Fruit fly (Drosophila melanogaster) ovary, adult (tissue): ENCODE measurements around the gene CG6923.

Experiments
- CG17801 ChIP-seq: fragments of 200-800 bp; optimal IDR thresholded peaks from 2 replicates; lab custom pipeline; 2019; ENCODE audit warnings: missing biosample characterization, mild to moderate bottlenecking, missing genetic modification characterization, moderate library complexity; ENCODE audit not compliant: partially characterized antibody

The CG6923 gene

DNA sequence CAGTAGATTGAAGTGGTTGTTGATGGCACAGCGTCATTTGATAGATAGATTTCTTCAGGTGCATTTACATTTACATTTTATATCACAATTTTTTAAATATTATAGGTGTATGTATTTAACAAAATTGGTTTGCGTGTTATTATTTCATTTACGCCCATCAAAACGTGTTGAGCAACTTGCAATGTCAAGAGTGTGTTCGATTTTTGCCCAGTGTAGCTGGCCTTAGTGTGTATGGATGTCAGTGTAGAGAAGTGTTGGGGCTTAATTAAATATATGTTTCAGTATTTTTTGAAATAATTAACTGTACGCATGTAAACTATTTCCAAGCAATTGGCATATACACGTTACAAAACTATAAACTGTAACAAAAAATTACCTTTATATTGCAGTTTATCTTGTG is 1.9 kb upstream of the CG6923 start:
- no peak for TF ChIP-seq CG17801 (GFP tag; lab: Kevin White, UChicago)

dm6 chr3R:11750294-11750432 is 334 bp upstream of the CG6923 start, which contains the start of gene CG43062:
Gene CG43062, plus strand, starts transcription at chr3R:11750333.
- TF ChIP-seq CG17801 (GFP tag; lab: Kevin White, UChicago), result no peak

DNA sequence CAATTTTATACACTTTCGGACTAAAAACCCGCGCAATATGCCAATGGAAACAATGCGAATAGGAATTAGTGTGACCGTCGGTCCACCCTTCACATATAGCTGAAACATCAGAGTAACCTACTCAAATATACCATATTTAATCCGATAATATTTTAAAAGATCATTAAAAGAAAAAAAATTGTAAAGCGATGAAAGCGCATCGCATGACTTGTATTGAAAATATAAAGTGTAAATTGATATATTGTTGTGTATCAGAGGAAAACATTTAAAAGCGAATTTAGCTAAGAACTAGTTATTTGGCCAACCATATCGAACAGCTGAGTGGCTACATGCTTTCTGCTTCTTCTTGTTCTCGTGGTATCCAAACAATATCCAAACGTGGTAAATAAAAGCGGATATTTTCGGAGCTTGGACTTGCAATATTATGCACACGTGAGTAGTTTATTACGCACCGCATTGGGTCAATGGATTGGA is 8.1 kb downstream of the CG6923 start, which contains the start of the genes Blm and CG14722:
Blm (minus strand) TSS at position 54 of the 474 bp plus-strand sequence.
CG14722 (plus strand) TSS at position 161 of the 474 bp plus-strand sequence.
- no peak for TF ChIP-seq CG17801 (GFP tag; lab: Kevin White, UChicago)

- TF ChIP-seq CG17801 (GFP tag; lab: Kevin White, UChicago), result no peak
Observed at dm6 chr3R:11735337-11735736, 14.5 kb downstream of the CG6923 start, which contains the start of gene CG14721. Gene CG14721, plus strand, starts transcription at chr3R:11735447.

dm6 chr3R:11721593-11721992 is 28.2 kb downstream of the CG6923 start, which contains the start of gene CG12594:
Gene CG12594, plus strand, starts transcription at chr3R:11721734.
- TF ChIP-seq CG17801 (GFP tag; lab: Kevin White, UChicago), result no peak

DNA sequence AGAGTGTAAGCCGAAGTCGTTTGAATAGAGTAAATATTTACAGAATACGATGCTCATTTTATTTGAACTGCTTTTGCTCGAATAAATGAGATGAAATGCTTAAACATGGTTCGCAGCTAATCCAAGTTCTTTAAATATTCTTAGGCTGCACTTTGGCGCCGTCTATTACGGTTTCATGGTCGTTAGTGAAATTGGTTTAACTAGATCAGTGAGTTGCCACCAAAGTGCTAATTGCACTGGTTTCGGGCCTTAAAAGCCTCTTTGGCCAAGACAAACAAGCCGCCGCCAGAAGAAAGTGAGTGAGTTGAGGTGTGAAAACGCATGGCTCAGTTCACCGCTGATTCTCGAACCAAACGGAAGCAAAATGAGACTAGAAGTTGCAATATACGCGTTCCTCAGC is 38.5 kb downstream of the CG6923 start, which contains the start of gene CG14720:
CG14720 (plus strand) TSS at position 301 of the 400 bp plus-strand sequence.
- TF ChIP-seq CG17801 (GFP tag; lab: Kevin White, UChicago), result no peak

dm6 chr3R:11703730-11704129 is 46.1 kb downstream of the CG6923 start, which contains the start of gene I-t:
Gene I-t, plus strand, starts transcription at chr3R:11704030.
- no peak for TF ChIP-seq CG17801 (GFP tag; lab: Kevin White, UChicago)

- no peak for TF ChIP-seq CG17801 (GFP tag; lab: Kevin White, UChicago)
Observed at dm6 chr3R:11700314-11700713, 49.5 kb downstream of the CG6923 start, which contains the start of gene CG14718. Gene CG14718, plus strand, starts transcription at chr3R:11700614.

dm6 chr3R:11696209-11696608 is 53.6 kb downstream of the CG6923 start, which contains the start of gene CG14717:
Gene CG14717, plus strand, starts transcription at chr3R:11696509.
- no peak for TF ChIP-seq CG17801 (GFP tag; lab: Kevin White, UChicago)

DNA sequence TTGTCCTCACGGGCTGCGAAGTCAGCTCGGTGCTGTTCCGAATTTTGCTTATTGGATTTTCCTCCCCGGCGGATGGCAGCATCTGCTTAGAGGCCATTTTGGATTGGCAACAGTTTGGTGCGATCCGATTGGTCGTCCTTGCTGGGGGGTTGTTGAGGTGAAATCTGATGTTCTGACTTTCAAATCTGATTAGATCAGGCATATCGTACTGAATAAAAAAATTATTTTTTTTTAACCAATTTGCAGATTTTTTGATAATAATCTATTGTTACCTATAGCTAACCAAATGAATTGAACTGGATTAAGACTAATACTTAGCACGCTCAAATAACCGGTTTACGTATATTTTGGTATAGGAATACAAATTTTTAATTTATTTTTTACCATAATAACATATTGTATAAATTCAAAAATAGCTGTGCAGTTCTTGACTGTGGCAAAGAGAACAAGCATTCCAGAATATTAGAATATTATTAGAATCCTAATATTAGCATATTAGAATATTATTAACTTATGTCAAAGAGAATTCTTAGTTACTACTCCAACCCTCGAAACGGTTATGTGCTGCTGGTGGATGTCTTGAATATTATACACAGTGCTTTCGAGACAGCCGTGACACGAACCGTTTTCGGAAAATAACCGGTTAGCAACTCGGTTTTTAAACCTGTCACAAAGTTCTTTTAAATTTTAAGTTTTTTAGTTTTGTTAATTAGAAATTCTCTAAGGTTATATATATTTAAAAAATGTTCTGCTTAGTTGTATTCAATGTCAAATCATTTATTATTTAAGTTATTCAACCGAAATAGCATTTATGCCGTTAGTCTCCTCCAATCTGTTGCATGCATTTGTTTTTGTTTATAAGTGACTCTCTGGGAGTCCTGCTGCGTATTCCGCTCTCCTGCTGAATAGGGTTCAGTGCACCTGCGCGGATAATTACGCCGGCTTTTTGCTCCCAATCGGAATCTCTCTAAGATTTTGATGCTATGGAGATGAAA is 55.2 kb downstream of the CG6923 start, which contains the start of gene Fer3:
Fer3 (minus strand) TSS at position 1 of the 995 bp plus-strand sequence.
- TF ChIP-seq CG17801 (GFP tag; lab: Kevin White, UChicago), result no peak
